Fruit fly (Drosophila melanogaster) Kc167 (cell line): ENCODE data around the gene Osi13.

Experiments
- Myc ChIP-seq: fragments of >200 bp; optimal IDR thresholded peaks from 2 replicates; lab custom pipeline; 2017; ENCODE audit warnings: missing external identifiers
- insv ChIP-seq: fragments of >200 bp; optimal IDR thresholded peaks from 3 replicates; lab custom pipeline; 2018; ENCODE audit warnings: missing external identifiers

dm6 chr3R:6304947-6305346 lies 13.4 kb downstream of the Osi13 start, which contains the start of gene Osi16:
- TF ChIP-seq Myc (no peak), insv (lab: Kevin White, UChicago) (no peak)
